Worm (Caenorhabditis elegans) whole organism, L1 larva: Measurements from ENCODE around the gene pud-3.

Experiments used
- ces-1 ChIP-seq: fragments of 150-350 bp; optimal IDR thresholded peaks from 2 replicates; lab custom pipeline; 2014; ENCODE audit warnings: missing biosample characterization, missing genetic modification reagents, missing genetic modification characterization
- lir-3 ChIP-seq: sonication (generic microtip); optimal IDR thresholded peaks from 2 replicates; lab custom pipeline; 2016; ENCODE audit warnings: mild to moderate bottlenecking, missing genetic modification characterization, moderate library complexity, missing compliant biosample characterization; ENCODE audit not compliant: poor library complexity
- mdl-1 ChIP-seq, 2 experiments: fragments of 150-350 bp; optimal IDR thresholded peaks; 2 replicates each; lab custom pipeline; 2014 to 2017; ENCODE audit warnings: missing biosample characterization in 2 of 2, missing genetic modification characterization in 2 of 2, inconsistent platforms in 1 of 2
- mef-2 ChIP-seq: fragments of 150-350 bp; optimal IDR thresholded peaks from 2 replicates; lab custom pipeline; 2014; ENCODE audit warnings: missing biosample characterization, missing genetic modification characterization
- nhr-237 ChIP-seq: fragments of 150-350 bp; optimal IDR thresholded peaks from 2 replicates; lab custom pipeline; 2014; ENCODE audit warnings: missing biosample characterization, missing genetic modification characterization
- nhr-77 ChIP-seq: fragments of 150-350 bp; optimal IDR thresholded peaks from 2 replicates; lab custom pipeline; 2014; ENCODE audit warnings: missing biosample characterization, missing genetic modification characterization
- nhr-90 ChIP-seq: sonication (generic microtip); optimal IDR thresholded peaks from 2 replicates; lab custom pipeline; 2016; ENCODE audit warnings: mild to moderate bottlenecking, missing genetic modification characterization, missing compliant biosample characterization; ENCODE audit not compliant: poor library complexity
- pag-3 ChIP-seq: sonication (generic microtip); optimal IDR thresholded peaks from 2 replicates; lab custom pipeline; 2017; ENCODE audit warnings: missing genetic modification characterization, mild to moderate bottlenecking, missing compliant biosample characterization, antibody characterized with exemption, borderline replicate concordance; ENCODE audit not compliant: insufficient read depth
- skn-1 ChIP-seq: fragments of 150-350 bp; optimal IDR thresholded peaks from 2 replicates; lab custom pipeline; 2014; ENCODE audit warnings: missing biosample characterization, missing genetic modification characterization
- sptf-1 ChIP-seq: fragments of 150-350 bp; optimal IDR thresholded peaks from 2 replicates; lab custom pipeline; 2014; ENCODE audit warnings: missing biosample characterization, missing genetic modification characterization
- tbx-2 ChIP-seq: sonication (generic microtip); optimal IDR thresholded peaks from 2 replicates; lab custom pipeline; 2016; ENCODE audit warnings: missing genetic modification characterization, missing compliant biosample characterization
- ztf-11 ChIP-seq, 2 experiments: sonication (generic microtip); optimal IDR thresholded peaks; 2 replicates each; lab custom pipeline; 2016 to 2017; ENCODE audit warnings: missing genetic modification characterization in 2 of 2, missing biosample characterization in 1 of 2, missing compliant biosample characterization in 1 of 2
- ztf-4 ChIP-seq: fragments of 150-350 bp; optimal IDR thresholded peaks from 2 replicates; lab custom pipeline; 2014; ENCODE audit warnings: missing biosample characterization, missing genetic modification characterization

ce11 chrV:2281499-2281898 lies 43.5 kb downstream of the pud-3 start, which contains the start of gene nhr-228:
- TF ChIP-seq ces-1 (GFP tag; lab: Kevin White, UChicago) (no peak), nhr-77 (tag; lab: Kevin White, UChicago) (no peak), ztf-11 (tag; optimal IDR thresholded peaks at IDR 0.05; lab: Kevin White, UChicago) (no peak), pag-3 (tag; lab: Kevin White, UChicago) (peak; percentile 24), mef-2 (tag; lab: Kevin White, UChicago) (no peak), nhr-237 (tag; lab: Kevin White, UChicago) (no peak), mdl-1 (tag; optimal IDR thresholded peaks at IDR 0.05; lab: Kevin White, UChicago) (peak in 1 of 2 experiments; percentile 7), sptf-1 (tag; lab: Kevin White, UChicago) (no peak), nhr-90 (tag; lab: Kevin White, UChicago) (peak; percentile 10), lir-3 (tag; lab: Kevin White, UChicago) (no peak), ztf-4 (tag; lab: Kevin White, UChicago) (no peak), tbx-2 (peak; percentile 30), skn-1 (peak; percentile 89)
